Worm (Caenorhabditis elegans) whole organism, late embryonic: Measurements from ENCODE around the gene C15F1.5.

Experiments
- ahr-1 ChIP-seq: sonication (generic microtip); optimal IDR thresholded peaks from 2 replicates; lab custom pipeline; 2016; ENCODE audit warnings: missing genetic modification characterization, missing compliant biosample characterization
- ama-1 ChIP-seq: fragments of 150-350 bp; optimal IDR thresholded peaks from 2 replicates; lab custom pipeline; 2014
- che-1 ChIP-seq: sonication (generic microtip); optimal IDR thresholded peaks from 2 replicates; lab custom pipeline; 2016; ENCODE audit warnings: mild to moderate bottlenecking, missing genetic modification characterization, missing compliant biosample characterization
- fkh-10 ChIP-seq: fragments of 150-350 bp; optimal IDR thresholded peaks from 2 replicates; lab custom pipeline; 2014; ENCODE audit warnings: missing biosample characterization, missing genetic modification reagents, missing genetic modification characterization
- hlh-6 ChIP-seq: sonication (generic microtip); optimal IDR thresholded peaks from 2 replicates; lab custom pipeline; 2016; ENCODE audit warnings: missing genotype, missing genetic modification characterization, missing compliant biosample characterization
- ref-2 ChIP-seq: sonication (generic microtip); optimal IDR thresholded peaks from 2 replicates; lab custom pipeline; 2016; ENCODE audit warnings: missing genetic modification characterization, missing compliant biosample characterization

- no peak for TF ChIP-seq ref-2 (tag; lab: Kevin White, UChicago)
- TF ChIP-seq hlh-6 (tag; lab: Kevin White, UChicago), result no peak
- TF ChIP-seq ama-1 (lab: Kevin White, UChicago), result no peak
- no peak for TF ChIP-seq ahr-1
- no peak for TF ChIP-seq che-1 (tag; lab: Kevin White, UChicago)
- no peak for TF ChIP-seq fkh-10
These were observed 51.0 kb downstream of the C15F1.5 start, which contains the start of gene B0252.1 for ce11 chrII:6919363-6919851.
